Worm (Caenorhabditis elegans) whole organism, mixed stage, embryonic: ENCODE results near the gene C34D4.10.

Experiments
- bed-3 ChIP-seq: fragments of 200-800 bp; sonication (Bioruptor generic); optimal IDR thresholded peaks from 3 replicates; lab custom pipeline; 2018; ENCODE audit warnings: mild to moderate bottlenecking, missing genetic modification characterization, moderate library complexity, missing compliant biosample characterization
- blmp-1 ChIP-seq: fragments of 150-350 bp; optimal IDR thresholded peaks from 2 replicates; lab custom pipeline; 2014; ENCODE audit warnings: missing biosample characterization, missing genetic modification characterization
- ceh-39 ChIP-seq: fragments of 150-350 bp; optimal IDR thresholded peaks from 2 replicates; lab custom pipeline; 2014; ENCODE audit warnings: missing biosample characterization, missing genetic modification characterization
- ceh-43 ChIP-seq: fragments of 200-800 bp; sonication (Bioruptor generic); optimal IDR thresholded peaks from 2 replicates; lab custom pipeline; 2018; ENCODE audit warnings: mild to moderate bottlenecking, missing genetic modification characterization, moderate library complexity, missing compliant biosample characterization
- ces-1 ChIP-seq: fragments of 150-350 bp; optimal IDR thresholded peaks from 2 replicates; lab custom pipeline; 2014; ENCODE audit warnings: missing biosample characterization, missing genetic modification reagents, missing genetic modification characterization
- cnd-1 ChIP-seq: fragments of 200-800 bp; sonication (Bioruptor generic); optimal IDR thresholded peaks from 2 replicates; lab custom pipeline; 2018; ENCODE audit warnings: mild to moderate bottlenecking, missing genetic modification characterization, missing compliant biosample characterization
- elt-1 ChIP-seq: sonication (generic microtip); optimal IDR thresholded peaks from 2 replicates; lab custom pipeline; 2017; ENCODE audit warnings: missing genetic modification characterization, mild to moderate bottlenecking, missing compliant biosample characterization, antibody characterized with exemption, moderate library complexity, borderline replicate concordance; ENCODE audit not compliant: insufficient read depth
- elt-3 ChIP-seq: fragments of 150-350 bp; optimal IDR thresholded peaks from 2 replicates; lab custom pipeline; 2014; ENCODE audit warnings: missing biosample characterization, missing genetic modification characterization
- ham-2 ChIP-seq: fragments of 200-800 bp; sonication (Bioruptor generic); optimal IDR thresholded peaks from 2 replicates; lab custom pipeline; 2018; ENCODE audit warnings: mild to moderate bottlenecking, missing genetic modification characterization, missing compliant biosample characterization
- hlh-1 ChIP-seq: fragments of 150-350 bp; optimal IDR thresholded peaks from 2 replicates; lab custom pipeline; 2014; ENCODE audit warnings: missing biosample characterization, missing genetic modification reagents, missing genetic modification characterization
- lin-13 ChIP-seq: fragments of 150-350 bp; optimal IDR thresholded peaks from 2 replicates; lab custom pipeline; 2014; ENCODE audit warnings: missing biosample characterization, missing genetic modification characterization
- lin-32 ChIP-seq: fragments of 200-800 bp; sonication (Bioruptor generic); optimal IDR thresholded peaks from 2 replicates; lab custom pipeline; 2018; ENCODE audit warnings: mild to moderate bottlenecking, missing genetic modification characterization, missing compliant biosample characterization
- lsy-2 ChIP-seq: fragments of 150-350 bp; optimal IDR thresholded peaks from 2 replicates; lab custom pipeline; 2014; ENCODE audit warnings: missing biosample characterization, missing genetic modification characterization
- mab-5 ChIP-seq: fragments of 150-350 bp; optimal IDR thresholded peaks from 2 replicates; lab custom pipeline; 2014; ENCODE audit warnings: missing biosample characterization, missing genetic modification characterization
- mep-1 ChIP-seq: fragments of 150-350 bp; optimal IDR thresholded peaks from 2 replicates; lab custom pipeline; 2017; ENCODE audit warnings: missing biosample characterization, missing genetic modification reagents, missing genetic modification characterization, inconsistent platforms
- mls-2 ChIP-seq: sonication (generic microtip); optimal IDR thresholded peaks from 2 replicates; lab custom pipeline; 2016; ENCODE audit warnings: mild to moderate bottlenecking, missing genetic modification characterization, moderate library complexity, missing compliant biosample characterization
- nhr-12 ChIP-seq: fragments of 150-350 bp; optimal IDR thresholded peaks from 2 replicates; lab custom pipeline; 2014; ENCODE audit warnings: missing biosample characterization, missing genetic modification characterization
- nhr-2 ChIP-seq: fragments of 150-350 bp; optimal IDR thresholded peaks from 2 replicates; lab custom pipeline; 2014; ENCODE audit warnings: missing biosample characterization, missing genetic modification characterization
- nhr-28 ChIP-seq: fragments of 150-350 bp; optimal IDR thresholded peaks from 2 replicates; lab custom pipeline; 2014; ENCODE audit warnings: missing biosample characterization, missing genetic modification characterization
- nhr-76 ChIP-seq: sonication (generic microtip); optimal IDR thresholded peaks from 2 replicates; lab custom pipeline; 2017; ENCODE audit warnings: missing biosample characterization, missing genetic modification characterization
- pha-4 ChIP-seq: fragments of 150-350 bp; optimal IDR thresholded peaks from 2 replicates; lab custom pipeline; 2018; ENCODE audit warnings: missing biosample characterization, missing genetic modification reagents, missing genetic modification characterization
- sem-2 ChIP-seq: fragments of 200-800 bp; sonication (Bioruptor generic); optimal IDR thresholded peaks from 2 replicates; lab custom pipeline; 2018; ENCODE audit warnings: mild to moderate bottlenecking, missing genetic modification characterization, missing compliant biosample characterization
- snpc-4 ChIP-seq: fragments of 150-350 bp; optimal IDR thresholded peaks from 2 replicates; lab custom pipeline; 2014; ENCODE audit warnings: missing biosample characterization, missing genetic modification characterization
- sptf-1 ChIP-seq: sonication (generic microtip); optimal IDR thresholded peaks from 2 replicates; lab custom pipeline; 2017; ENCODE audit warnings: mild to moderate bottlenecking, missing genetic modification characterization, moderate library complexity, missing compliant biosample characterization
- unc-120 ChIP-seq: sonication (generic microtip); optimal IDR thresholded peaks from 2 replicates; lab custom pipeline; 2017; ENCODE audit warnings: missing genetic modification characterization, missing compliant biosample characterization; ENCODE audit not compliant: poor library complexity, severe bottlenecking
- unc-39 ChIP-seq: fragments of 150-350 bp; optimal IDR thresholded peaks from 2 replicates; lab custom pipeline; 2014; ENCODE audit warnings: missing biosample characterization, missing genetic modification characterization
- unc-62 ChIP-seq: fragments of 150-350 bp; optimal IDR thresholded peaks from 2 replicates; lab custom pipeline; 2014; ENCODE audit warnings: missing biosample characterization, missing genetic modification reagents, missing genetic modification characterization
- ztf-11 ChIP-seq: fragments of 150-350 bp; optimal IDR thresholded peaks from 2 replicates; lab custom pipeline; 2014; ENCODE audit warnings: missing biosample characterization, missing genetic modification characterization

The C34D4.10 gene

DNA sequence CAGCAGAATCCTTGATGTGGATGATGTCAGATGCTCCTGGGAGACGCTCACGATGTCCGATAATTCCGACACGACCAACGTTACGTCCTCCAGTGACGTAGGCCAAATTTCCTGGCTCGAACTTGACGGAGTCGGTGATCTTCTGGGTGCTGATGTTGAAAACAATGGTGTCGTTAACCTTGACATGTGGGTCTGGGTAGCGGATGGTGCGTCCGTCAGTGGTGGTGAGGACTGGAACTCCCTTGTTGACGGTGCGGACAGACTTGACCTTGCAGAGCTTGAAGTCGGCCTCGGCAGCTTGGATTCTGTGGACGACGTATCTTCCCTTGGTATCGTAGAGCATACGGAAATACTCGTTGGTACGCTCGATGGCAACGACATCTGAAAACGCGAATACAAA is 37.2 kb downstream of the C34D4.10 start:
- TF ChIP-seq elt-3 (tag; lab: Kevin White, UChicago) (no peak), ces-1 (GFP tag; lab: Kevin White, UChicago) (no peak), elt-1 (no peak), unc-39 (tag; lab: Kevin White, UChicago) (no peak), nhr-76 (tag; lab: Kevin White, UChicago) (no peak), mls-2 (tag; lab: Kevin White, UChicago) (no peak)

DNA sequence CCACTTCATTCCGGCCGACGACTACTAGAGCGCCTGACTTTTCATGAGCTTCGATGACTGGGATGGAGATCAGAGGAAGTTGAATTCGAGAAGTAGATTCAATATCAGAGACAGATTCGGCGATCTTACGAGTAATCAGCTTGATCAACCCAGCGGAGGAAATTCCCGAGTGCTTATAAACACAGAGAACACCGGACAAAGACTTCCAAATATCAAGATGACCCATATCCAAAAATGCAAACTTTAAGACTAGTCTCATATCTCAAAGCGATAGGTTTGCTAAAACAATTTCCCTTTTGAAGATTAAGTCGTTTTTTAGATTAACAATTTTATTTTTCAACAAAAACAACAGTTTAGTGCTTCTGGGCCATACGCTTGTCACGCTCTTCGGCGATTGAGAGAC is 37.8 kb downstream of the C34D4.10 start, which contains the start of gene Y43B11AR.3:
TSS of gene Y43B11AR.3 (minus strand) at position 335 of the 403 bp plus-strand sequence.
- TF ChIP-seq nhr-76 (tag; lab: Kevin White, UChicago): no peak
- no peak for TF ChIP-seq ham-2
- TF ChIP-seq sptf-1 (tag; lab: Kevin White, UChicago): no peak
- no peak for TF ChIP-seq ztf-11
- TF ChIP-seq pha-4 (tag; lab: Kevin White, UChicago): no peak
- TF ChIP-seq snpc-4 (tag; lab: Kevin White, UChicago): no peak
- TF ChIP-seq cnd-1 (tag; lab: Kevin White, UChicago): no peak
- TF ChIP-seq blmp-1 (tag; lab: Kevin White, UChicago): no peak
- TF ChIP-seq unc-120 (tag; lab: Kevin White, UChicago): no peak
- TF ChIP-seq mep-1 (tag; lab: Kevin White, UChicago): no peak
- no peak for TF ChIP-seq unc-62 (GFP tag; lab: Kevin White, UChicago)
- no peak for TF ChIP-seq nhr-2 (tag; lab: Kevin White, UChicago)

- no peak for TF ChIP-seq sem-2 (GFP tag; lab: Kevin White, UChicago)
- TF ChIP-seq hlh-1 (tag; lab: Kevin White, UChicago): no peak
- TF ChIP-seq unc-39 (tag; lab: Kevin White, UChicago): no peak
Measured at ce11 chrIV:7081214-7081613, 40.0 kb downstream of the C34D4.10 start, which contains the start of gene Y43B11AR.1. Gene Y43B11AR.1, plus strand, starts transcription at chrIV:7081514.

DNA sequence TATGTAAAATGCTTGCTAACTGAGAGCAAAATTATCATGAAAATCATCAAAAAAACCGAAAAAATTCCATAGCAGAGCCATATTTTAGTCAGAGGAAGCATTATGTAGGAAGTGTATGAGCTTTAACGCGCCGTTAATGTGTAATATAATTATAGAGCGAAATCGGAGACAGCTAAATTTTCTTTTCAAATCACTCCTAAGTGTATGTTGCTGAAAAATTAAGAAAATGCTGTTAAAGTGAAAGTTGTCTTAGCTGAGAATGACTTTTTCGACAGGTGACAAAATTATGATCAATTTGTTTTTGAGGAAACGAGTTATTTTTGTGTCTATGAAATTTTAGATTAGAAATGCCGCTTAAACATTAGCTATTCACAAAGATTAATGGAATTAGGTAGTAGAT is 46.1 kb downstream of the C34D4.10 start, which contains the start of gene srg-50:
TSS of gene srg-50 (minus strand) at position 101 of the 400 bp plus-strand sequence.
- TF ChIP-seq lin-32 (GFP tag; lab: Kevin White, UChicago) (no peak), sem-2 (GFP tag; lab: Kevin White, UChicago) (no peak), mab-5 (tag; lab: Kevin White, UChicago) (no peak), ham-2 (no peak), elt-3 (tag; lab: Kevin White, UChicago) (no peak), ztf-11 (no peak), nhr-12 (tag; lab: Kevin White, UChicago) (no peak), nhr-28 (tag; lab: Kevin White, UChicago) (no peak), unc-120 (tag; lab: Kevin White, UChicago) (no peak)

ce11 chrIV:7072110-7072509 is 49.1 kb downstream of the C34D4.10 start, which contains the start of gene srg-48:
Gene srg-48, plus strand, starts transcription at chrIV:7072410.
- TF ChIP-seq sem-2 (GFP tag; lab: Kevin White, UChicago) (no peak), mab-5 (tag; lab: Kevin White, UChicago) (no peak), elt-1 (no peak), blmp-1 (tag; lab: Kevin White, UChicago) (no peak), snpc-4 (tag; lab: Kevin White, UChicago) (no peak), ham-2 (no peak), cnd-1 (tag; lab: Kevin White, UChicago) (no peak), sptf-1 (tag; lab: Kevin White, UChicago) (no peak), ceh-43 (no peak), unc-120 (tag; lab: Kevin White, UChicago) (no peak), nhr-2 (tag; lab: Kevin White, UChicago) (no peak), ztf-11 (no peak), hlh-1 (tag; lab: Kevin White, UChicago) (no peak), lin-13 (tag; lab: Kevin White, UChicago) (no peak), ceh-39 (tag; lab: Kevin White, UChicago) (no peak), lsy-2 (no peak), bed-3 (GFP tag; lab: Kevin White, UChicago) (no peak), elt-3 (tag; lab: Kevin White, UChicago) (no peak), unc-39 (tag; lab: Kevin White, UChicago) (no peak)
